Worm (Caenorhabditis elegans): Measurements from ENCODE around the gene C48A7.16.
A peak's percentile ranks its signal among the peaks of the same experiment; 100 is the strongest.

C48A7.16 gene

ce11 chrIV:7453661-7454159 is 48.4 kb downstream of the C48A7.16 start:
- TF ChIP-seq nhr-129 (tag; optimal IDR thresholded peaks at IDR 0.05) = peak; percentile 15
- no peak for TF ChIP-seq lin-39 (tag; optimal IDR thresholded peaks at IDR 0.05)
- TF ChIP-seq dmd-4 (tag; optimal IDR thresholded peaks at IDR 0.05) = no peak
- peak; percentile 6 for TF ChIP-seq sma-9 (GFP tag; optimal IDR thresholded peaks at IDR 0.05)
- TF ChIP-seq sma-9 (tag; optimal IDR thresholded peaks at IDR 0.05) = no peak
- TF ChIP-seq Y55F3AM.14 (GFP tag; optimal IDR thresholded peaks at IDR 0.05) = no peak
- TF ChIP-seq unc-55 (GFP tag; optimal IDR thresholded peaks at IDR 0.05) = peak; percentile 69
- TF ChIP-seq elt-1 (tag; optimal IDR thresholded peaks at IDR 0.05) = no peak
- no peak for TF ChIP-seq nhr-21 (tag; optimal IDR thresholded peaks at IDR 0.05)
- TF ChIP-seq sma-3 (GFP tag; optimal IDR thresholded peaks at IDR 0.05) = no peak
- no peak for TF ChIP-seq unc-39 (tag; optimal IDR thresholded peaks at IDR 0.05)
- no peak for TF ChIP-seq skn-1 (tag; optimal IDR thresholded peaks at IDR 0.05)
- TF ChIP-seq sem-4 (tag; optimal IDR thresholded peaks at IDR 0.05) = peak; percentile 12
- TF ChIP-seq nhr-25 (tag; optimal IDR thresholded peaks at IDR 0.05) = no peak
- TF ChIP-seq nhr-237 (tag; optimal IDR thresholded peaks at IDR 0.05) = no peak
- TF ChIP-seq peb-1 (tag; optimal IDR thresholded peaks at IDR 0.05) = no peak
- no peak for TF ChIP-seq blmp-1 (tag; optimal IDR thresholded peaks at IDR 0.05; ENCODE audit: insufficient read depth)

ce11 chrIV:7454890-7455289 is 49.6 kb downstream of the C48A7.16 start:
- no peak for TF ChIP-seq mab-5 (tag; optimal IDR thresholded peaks at IDR 0.05)
